Worm (Caenorhabditis elegans) whole organism, late embryonic: ENCODE data around the gene sri-65.

Experiments used
- C38D4.7 ChIP-seq: fragments of 200-800 bp; sonication (Bioruptor generic); optimal IDR thresholded peaks from 2 replicates; lab custom pipeline; 2018; ENCODE audit warnings: mild to moderate bottlenecking, missing genetic modification characterization, moderate library complexity, missing compliant biosample characterization
- K02D7.2 ChIP-seq: sonication (generic microtip); optimal IDR thresholded peaks from 2 replicates; lab custom pipeline; 2017; ENCODE audit warnings: mild to moderate bottlenecking, missing genetic modification characterization, missing compliant biosample characterization
- ama-1 ChIP-seq: fragments of 150-350 bp; optimal IDR thresholded peaks from 2 replicates; lab custom pipeline; 2014
- ceh-19 ChIP-seq: fragments of 200-800 bp; sonication (Bioruptor generic); optimal IDR thresholded peaks from 2 replicates; lab custom pipeline; 2018; ENCODE audit warnings: mild to moderate bottlenecking, missing genetic modification characterization, missing compliant biosample characterization
- ceh-2 ChIP-seq: sonication (generic microtip); optimal IDR thresholded peaks from 2 replicates; lab custom pipeline; 2016; ENCODE audit warnings: missing genotype, missing genetic modification characterization, missing compliant biosample characterization
- ceh-24 ChIP-seq: sonication (generic microtip); optimal IDR thresholded peaks from 2 replicates; lab custom pipeline; 2016; ENCODE audit warnings: mild to moderate bottlenecking, missing genetic modification characterization, missing compliant biosample characterization
- ceh-30 ChIP-seq: fragments of 150-350 bp; optimal IDR thresholded peaks from 2 replicates; lab custom pipeline; 2014; ENCODE audit warnings: missing biosample characterization, missing genetic modification characterization
- ceh-9 ChIP-seq: sonication (generic microtip); optimal IDR thresholded peaks from 2 replicates; lab custom pipeline; 2016; ENCODE audit warnings: mild to moderate bottlenecking, missing genetic modification characterization, inconsistent platforms, missing compliant biosample characterization
- dve-1 ChIP-seq: sonication (generic microtip); optimal IDR thresholded peaks from 2 replicates; lab custom pipeline; 2017; ENCODE audit warnings: antibody characterized with exemption, mild to moderate bottlenecking, missing genetic modification characterization, missing compliant biosample characterization
- elt-2 ChIP-seq: sonication (generic microtip); optimal IDR thresholded peaks from 2 replicates; lab custom pipeline; 2016; ENCODE audit warnings: missing genetic modification reagents, missing genetic modification characterization, missing compliant biosample characterization
- eyg-1 ChIP-seq: sonication (generic microtip); optimal IDR thresholded peaks from 2 replicates; lab custom pipeline; 2016; ENCODE audit warnings: missing genotype, missing genetic modification characterization, missing compliant biosample characterization
- fax-1 ChIP-seq: sonication (generic microtip); optimal IDR thresholded peaks from 2 replicates; lab custom pipeline; 2016; ENCODE audit warnings: missing genotype, missing genetic modification characterization, missing compliant biosample characterization
- fkh-10 ChIP-seq: fragments of 150-350 bp; optimal IDR thresholded peaks from 2 replicates; lab custom pipeline; 2014; ENCODE audit warnings: missing biosample characterization, missing genetic modification reagents, missing genetic modification characterization
- fkh-6 ChIP-seq: sonication (generic microtip); optimal IDR thresholded peaks from 2 replicates; lab custom pipeline; 2016; ENCODE audit warnings: missing genetic modification characterization, missing compliant biosample characterization
- gmeb-2 ChIP-seq: sonication (generic microtip); optimal IDR thresholded peaks from 2 replicates; lab custom pipeline; 2016; ENCODE audit warnings: missing genetic modification characterization, inconsistent platforms, missing compliant biosample characterization
- hlh-15 ChIP-seq: sonication (generic microtip); optimal IDR thresholded peaks from 2 replicates; lab custom pipeline; 2016; ENCODE audit warnings: missing genetic modification characterization, missing compliant biosample characterization
- hlh-30 ChIP-seq: sonication (generic microtip); optimal IDR thresholded peaks from 2 replicates; lab custom pipeline; 2017; ENCODE audit warnings: antibody characterized with exemption, missing genetic modification characterization, missing compliant biosample characterization; ENCODE audit not compliant: insufficient read depth
- hlh-6 ChIP-seq: sonication (generic microtip); optimal IDR thresholded peaks from 2 replicates; lab custom pipeline; 2016; ENCODE audit warnings: missing genotype, missing genetic modification characterization, missing compliant biosample characterization
- lim-6 ChIP-seq: sonication (generic microtip); optimal IDR thresholded peaks from 2 replicates; lab custom pipeline; 2016; ENCODE audit warnings: missing genetic modification characterization, missing compliant biosample characterization
- lin-11 ChIP-seq: fragments of 200-800 bp; sonication (Bioruptor generic); optimal IDR thresholded peaks from 2 replicates; lab custom pipeline; 2018; ENCODE audit warnings: mild to moderate bottlenecking, missing genetic modification characterization, missing compliant biosample characterization
- mec-3 ChIP-seq: sonication (generic microtip); optimal IDR thresholded peaks from 2 replicates; lab custom pipeline; 2016; ENCODE audit warnings: borderline replicate concordance, missing genetic modification characterization, missing compliant biosample characterization
- nfya-1 ChIP-seq: sonication (generic microtip); optimal IDR thresholded peaks from 2 replicates; lab custom pipeline; 2017; ENCODE audit warnings: missing genetic modification characterization, mild to moderate bottlenecking, missing compliant biosample characterization, antibody characterized with exemption, moderate library complexity
- nhr-11 ChIP-seq: fragments of 150-350 bp; optimal IDR thresholded peaks from 2 replicates; lab custom pipeline; 2014; ENCODE audit warnings: missing biosample characterization, missing genetic modification characterization
- nhr-232 ChIP-seq: sonication (generic microtip); optimal IDR thresholded peaks from 2 replicates; lab custom pipeline; 2016; ENCODE audit warnings: missing genetic modification characterization, missing compliant biosample characterization
- odd-2 ChIP-seq: sonication (generic microtip); optimal IDR thresholded peaks from 2 replicates; lab custom pipeline; 2017; ENCODE audit warnings: antibody characterized with exemption, mild to moderate bottlenecking, missing genetic modification characterization, missing compliant biosample characterization
- pat-9 ChIP-seq: fragments of 200-800 bp; sonication (Bioruptor generic); optimal IDR thresholded peaks from 2 replicates; lab custom pipeline; 2018; ENCODE audit warnings: mild to moderate bottlenecking, missing genetic modification characterization, moderate library complexity, missing compliant biosample characterization
- pax-1 ChIP-seq: fragments of 150-350 bp; optimal IDR thresholded peaks from 2 replicates; lab custom pipeline; 2014; ENCODE audit warnings: missing biosample characterization, missing genetic modification characterization
- ref-2 ChIP-seq: sonication (generic microtip); optimal IDR thresholded peaks from 2 replicates; lab custom pipeline; 2016; ENCODE audit warnings: missing genetic modification characterization, missing compliant biosample characterization
- rnt-1 ChIP-seq: sonication (generic microtip); optimal IDR thresholded peaks from 2 replicates; lab custom pipeline; 2016; ENCODE audit warnings: missing genetic modification characterization, missing compliant biosample characterization
- sdc-2 ChIP-seq: sonication (generic microtip); optimal IDR thresholded peaks from 2 replicates; lab custom pipeline; 2016; ENCODE audit warnings: missing genotype, missing genetic modification characterization, missing compliant biosample characterization
- tbx-7 ChIP-seq: sonication (generic microtip); optimal IDR thresholded peaks from 2 replicates; lab custom pipeline; 2016; ENCODE audit warnings: missing genotype, missing genetic modification characterization, missing compliant biosample characterization
- ttx-3 ChIP-seq: sonication (generic microtip); optimal IDR thresholded peaks from 2 replicates; lab custom pipeline; 2016; ENCODE audit warnings: missing genetic modification reagents, missing genetic modification characterization, missing compliant biosample characterization
- unc-86 ChIP-seq: sonication (generic microtip); optimal IDR thresholded peaks from 2 replicates; lab custom pipeline; 2016; ENCODE audit warnings: missing genetic modification characterization, missing compliant biosample characterization
- zip-5 ChIP-seq: sonication (generic microtip); optimal IDR thresholded peaks from 2 replicates; lab custom pipeline; 2016; ENCODE audit warnings: missing genetic modification characterization, missing compliant biosample characterization

Gene sri-65

DNA sequence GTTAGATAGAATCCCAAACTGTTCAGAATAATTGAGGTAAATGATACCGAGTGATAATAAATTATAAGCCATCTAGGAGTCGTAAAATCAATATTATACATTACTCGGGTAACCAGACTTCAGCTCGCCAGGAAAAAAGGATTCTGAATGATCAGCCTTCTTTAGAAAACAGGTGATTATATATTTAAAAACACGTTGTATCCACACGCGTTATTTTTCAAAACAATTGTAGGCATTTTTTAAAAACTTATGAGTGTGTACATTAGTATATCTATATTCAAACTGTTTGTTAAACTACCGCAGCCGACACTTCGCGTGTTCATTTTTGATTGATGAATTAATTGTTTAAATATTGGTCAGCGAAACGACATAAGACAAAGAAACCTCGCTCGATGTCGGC is at the start of gene sri-65:
Gene sri-65 (minus strand): TSS at position 101 of the 400 bp plus-strand sequence.
- no peak for TF ChIP-seq fkh-6 (tag; lab: Kevin White, UChicago)
- no peak for TF ChIP-seq ceh-30 (tag; lab: Kevin White, UChicago)

DNA sequence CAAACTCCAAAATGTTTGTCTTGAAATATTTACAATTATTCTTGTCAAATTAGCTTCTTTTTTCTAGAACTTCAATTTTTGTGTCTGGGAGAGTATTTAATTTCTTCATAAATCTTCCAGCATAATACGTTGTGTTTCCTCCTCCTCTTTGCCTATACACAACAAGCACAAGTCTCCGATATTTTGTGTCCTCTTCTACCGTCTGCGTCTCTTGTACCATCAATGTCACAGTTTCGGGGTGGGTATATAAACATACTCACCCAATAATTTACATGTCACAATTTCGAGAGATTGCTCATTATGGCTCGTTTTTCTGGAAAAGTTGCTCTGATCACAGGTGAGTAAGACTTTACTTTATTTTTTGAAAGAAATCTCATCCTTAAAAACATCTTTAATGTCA is 49.4 kb upstream of the sri-65 start, which contains the start of gene F26D2.15:
Gene F26D2.15 (plus strand): TSS at position 301 of the 400 bp plus-strand sequence.
- TF ChIP-seq lin-11 (tag; lab: Kevin White, UChicago) = no peak
- TF ChIP-seq fkh-10 (GFP tag; lab: Kevin White, UChicago) = no peak
- no peak for TF ChIP-seq pat-9 (tag; lab: Kevin White, UChicago)
- no peak for TF ChIP-seq hlh-15 (tag; lab: Kevin White, UChicago)
- TF ChIP-seq fax-1 (tag; lab: Kevin White, UChicago) = no peak
- no peak for TF ChIP-seq lim-6 (tag; lab: Kevin White, UChicago)
- TF ChIP-seq tbx-7 = no peak
- TF ChIP-seq unc-86 (tag; lab: Kevin White, UChicago) = no peak
- no peak for TF ChIP-seq fkh-6 (tag; lab: Kevin White, UChicago)
- no peak for TF ChIP-seq rnt-1 (tag; lab: Kevin White, UChicago)
- TF ChIP-seq ceh-24 = no peak
- TF ChIP-seq ceh-2 (tag; lab: Kevin White, UChicago) = no peak
- TF ChIP-seq ceh-9 (tag; lab: Kevin White, UChicago) = no peak

- TF ChIP-seq nhr-232 (tag; lab: Kevin White, UChicago) (no peak), eyg-1 (tag; lab: Kevin White, UChicago) (no peak)
Observed at ce11 chrV:16435510-16435909, 47.3 kb upstream of the sri-65 start, which contains the start of the genes F26D2.13 and F26D2.14. TSS of gene F26D2.13 (minus strand) at chrV:16435610. TSS of gene F26D2.14 (plus strand) at chrV:16435855.

- no peak for TF ChIP-seq pax-1 (tag; lab: Kevin White, UChicago)
- no peak for TF ChIP-seq sdc-2
- no peak for TF ChIP-seq ceh-9 (tag; lab: Kevin White, UChicago)
- TF ChIP-seq ttx-3 = no peak
- TF ChIP-seq ceh-24 = no peak
- TF ChIP-seq ref-2 (tag; lab: Kevin White, UChicago) = no peak
- no peak for TF ChIP-seq nfya-1
- no peak for TF ChIP-seq hlh-6 (tag; lab: Kevin White, UChicago)
- TF ChIP-seq ceh-19 (GFP tag; lab: Kevin White, UChicago) = no peak
- TF ChIP-seq dve-1 = no peak
- TF ChIP-seq hlh-30 = no peak
- TF ChIP-seq fax-1 (tag; lab: Kevin White, UChicago) = no peak
- TF ChIP-seq zip-5 (tag; lab: Kevin White, UChicago) = no peak
- TF ChIP-seq gmeb-2 = no peak
- no peak for TF ChIP-seq ama-1 (lab: Kevin White, UChicago)
- TF ChIP-seq, all 69 proteins: peak for 0
Observed at ce11 chrV:16433471-16433870, 45.3 kb upstream of the sri-65 start, which contains the start of gene clec-234. TSS of gene clec-234 (minus strand) at chrV:16433571.

DNA sequence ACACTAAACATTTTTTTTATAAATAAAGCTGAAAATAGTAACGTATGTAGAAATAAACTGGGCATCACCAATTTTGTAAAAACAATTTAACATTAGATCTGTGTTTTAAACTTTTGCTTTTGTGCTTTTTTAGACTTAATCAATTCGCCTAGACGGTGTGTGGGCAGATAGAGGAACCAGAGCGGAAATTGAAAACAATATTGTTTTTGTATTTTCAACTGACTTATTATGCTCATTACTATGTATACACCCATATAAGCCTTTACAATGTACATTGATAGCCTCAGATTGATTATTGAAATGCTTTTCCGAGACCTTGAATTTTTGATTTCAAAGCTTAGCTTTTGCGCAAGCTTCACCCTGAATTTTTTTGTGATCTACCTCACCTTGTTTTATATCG is 41.8 kb upstream of the sri-65 start, which contains the start of gene str-73:
Gene str-73 (plus strand): TSS at position 301 of the 400 bp plus-strand sequence.
- TF ChIP-seq elt-2 (no peak), K02D7.2 (tag; lab: Kevin White, UChicago) (no peak), C38D4.7 (GFP tag; lab: Kevin White, UChicago) (no peak), nhr-11 (tag; lab: Kevin White, UChicago) (no peak), odd-2 (tag; lab: Kevin White, UChicago) (no peak), mec-3 (no peak)
- TF ChIP-seq, all 69 proteins: peak for 0
